Fruit fly (Drosophila melanogaster): ENCODE results near the gene Ssl1.

Ssl1 gene

dm6 chr3L:22871845-22872361 lies 7.0 kb upstream of the Ssl1 start, which contains the start of the genes CG11109 and Arf1 (continued):
- TF ChIP-seq Hmx (GFP tag; optimal IDR thresholded peaks at IDR 0.05) = no peak
- peak; percentile 13 for TF ChIP-seq sna (GFP tag; IDR thresholded peaks at IDR 0.05; ENCODE audit: partially characterized antibody)
- no peak for TF ChIP-seq CG12155 (GFP tag; optimal IDR thresholded peaks at IDR 0.05)
- peak; percentile 1 for TF ChIP-seq D19A (tag; optimal IDR thresholded peaks at IDR 0.05)
- TF ChIP-seq CG10979 (tag; optimal IDR thresholded peaks at IDR 0.05) = peak; percentile 3
- TF ChIP-seq CG32767 (GFP tag; IDR thresholded peaks at IDR 0.05) = no peak
- TF ChIP-seq CG14014 (GFP tag; IDR thresholded peaks at IDR 0.05) = no peak
- TF ChIP-seq CG7963 (GFP tag; IDR thresholded peaks at IDR 0.05; ENCODE audit: partially characterized antibody) = peak; percentile 72
- TF ChIP-seq Dp (GFP tag; optimal IDR thresholded peaks at IDR 0.05) = peak; percentile 48
- no peak for TF ChIP-seq CG7357 (GFP tag; IDR thresholded peaks at IDR 0.05)
- TF ChIP-seq row (GFP tag; IDR thresholded peaks at IDR 0.05) = peak; percentile 60
- TF ChIP-seq CG17612 (GFP tag; IDR thresholded peaks at IDR 0.05) = no peak
- TF ChIP-seq Dad (GFP tag; optimal IDR thresholded peaks at IDR 0.05) = no peak
- no peak for TF ChIP-seq C15 (GFP tag; IDR thresholded peaks at IDR 0.05)
- peak; percentile 32 for TF ChIP-seq CG17186 (GFP tag; optimal IDR thresholded peaks at IDR 0.05)
- TF ChIP-seq fd96Cb (tag; optimal IDR thresholded peaks at IDR 0.05) = no peak
- no peak for TF ChIP-seq pb (GFP tag; optimal IDR thresholded peaks at IDR 0.05)
- no peak for TF ChIP-seq Hsf (GFP tag; optimal IDR thresholded peaks at IDR 0.05)
- no peak for TF ChIP-seq CG8359 (GFP tag; optimal IDR thresholded peaks at IDR 0.05; ENCODE audit: borderline replicate concordance)
- peak; percentile 44 for TF ChIP-seq Myb (GFP tag; optimal IDR thresholded peaks at IDR 0.05)
- TF ChIP-seq disco-r (GFP tag; optimal IDR thresholded peaks at IDR 0.05) = no peak
- no peak for TF ChIP-seq gt (GFP tag; IDR thresholded peaks at IDR 0.05)
- TF ChIP-seq Fer3 (tag; optimal IDR thresholded peaks at IDR 0.05) = no peak
- no peak for TF ChIP-seq CG7839 (tag; optimal IDR thresholded peaks at IDR 0.05)
- TF ChIP-seq wor (GFP tag; IDR thresholded peaks at IDR 0.05) = no peak
- TF ChIP-seq pfk (GFP tag; optimal IDR thresholded peaks at IDR 0.05) = peak; percentile 19
- TF ChIP-seq oc (tag; optimal IDR thresholded peaks at IDR 0.05) = no peak
- no peak for TF ChIP-seq GATAe (GFP tag; conservative IDR thresholded peaks at IDR 0.05)
- no peak for TF ChIP-seq Atf-2 (GFP tag; optimal IDR thresholded peaks at IDR 0.05)
- TF ChIP-seq nau (GFP tag; optimal IDR thresholded peaks at IDR 0.05) = peak; percentile 1
- no peak for TF ChIP-seq Chrac-16 (GFP tag; optimal IDR thresholded peaks at IDR 0.05)
- peak; percentile 74 for TF ChIP-seq stwl (tag; optimal IDR thresholded peaks at IDR 0.05)
- no peak for TF ChIP-seq odd (GFP tag; optimal IDR thresholded peaks at IDR 0.05)
- no peak for TF ChIP-seq PHDP (tag; optimal IDR thresholded peaks at IDR 0.05)
- TF ChIP-seq lbe (GFP tag; optimal IDR thresholded peaks at IDR 0.05) = no peak
- peak; percentile 2 for TF ChIP-seq HmgD (GFP tag; optimal IDR thresholded peaks at IDR 0.05)
- no peak for TF ChIP-seq CG6683 (GFP tag; optimal IDR thresholded peaks at IDR 0.05)
- TF ChIP-seq CG10959 (GFP tag; IDR thresholded peaks at IDR 0.05) = no peak
- TF ChIP-seq CG11560 (tag; IDR thresholded peaks at IDR 0.05) = peak; percentile 92
- TF ChIP-seq amos (GFP tag; IDR thresholded peaks at IDR 0.05; ENCODE audit: partially characterized antibody) = peak; percentile 85
- TF ChIP-seq Ets65A (GFP tag) = no peak
- TF ChIP-seq CG18262 (tag; optimal IDR thresholded peaks at IDR 0.05) = no peak
- no peak for TF ChIP-seq CG10209 (GFP tag; optimal IDR thresholded peaks at IDR 0.05)
- TF ChIP-seq Ssrp (tag; optimal IDR thresholded peaks at IDR 0.05) = no peak
- TF ChIP-seq Mad (GFP tag; optimal IDR thresholded peaks at IDR 0.05) = peak; percentile 27
- peak; percentile 87 for TF ChIP-seq pzg (GFP tag; optimal IDR thresholded peaks at IDR 0.05)
- TF ChIP-seq CG10565 (GFP tag; optimal IDR thresholded peaks at IDR 0.05) = no peak
- TF ChIP-seq scrt (GFP tag; optimal IDR thresholded peaks at IDR 0.05) = no peak
- peak in 1 of 3 experiments; percentile 15 for TF ChIP-seq Stat92E (GFP tag; optimal IDR thresholded peaks at IDR 0.05)
- no peak for TF ChIP-seq CG9817 (tag; optimal IDR thresholded peaks at IDR 0.05)
